Fruit fly (Drosophila melanogaster) whole organism, adult: ENCODE measurements around the gene Pdhb.

Source experiments
- CG14711 ChIP-seq: fragments of 200-800 bp; sonication (Bioruptor generic); optimal IDR thresholded peaks from 2 replicates; lab custom pipeline; 2018; ENCODE audit warnings: missing biosample characterization, mild to moderate bottlenecking, missing genetic modification characterization, moderate library complexity
- Crg-1 ChIP-seq: fragments of 200-800 bp; sonication (Bioruptor generic); optimal IDR thresholded peaks from 2 replicates; lab custom pipeline; 2016; ENCODE audit warnings: missing biosample characterization, missing genetic modification characterization
- Hr96 ChIP-seq: fragments of 200-800 bp; sonication (Bioruptor generic); optimal IDR thresholded peaks from 2 replicates; lab custom pipeline; 2016; ENCODE audit warnings: missing biosample characterization, missing genetic modification characterization
- kay ChIP-seq: fragments of 200-800 bp; sonication (Bioruptor generic); peaks from one replicate; lab custom pipeline; 2016; ENCODE audit warnings: missing biosample characterization, missing genetic modification characterization, borderline replicate concordance
- pad ChIP-seq: fragments of 200-800 bp; sonication (Bioruptor generic); optimal IDR thresholded peaks from 3 replicates; lab custom pipeline; 2017; ENCODE audit warnings: missing biosample characterization, missing genetic modification characterization, mild to moderate bottlenecking, moderate library complexity, missing genetic modification reagents
- tj ChIP-seq: fragments of 200-800 bp; sonication (Bioruptor generic); optimal IDR thresholded peaks from 3 replicates; lab custom pipeline; 2017; ENCODE audit warnings: missing biosample characterization, mild to moderate bottlenecking, missing genetic modification characterization, moderate library complexity
- toe ChIP-seq: fragments of 200-800 bp; sonication (Bioruptor generic); optimal IDR thresholded peaks from 2 replicates; lab custom pipeline; 2016; ENCODE audit warnings: missing biosample characterization, missing genetic modification characterization

- TF ChIP-seq tj (GFP tag; lab: Kevin White, UChicago) (peak; percentile 63), pad (peak; percentile 56), Crg-1 (GFP tag; lab: Kevin White, UChicago) (peak; percentile 59), Hr96 (GFP tag; lab: Kevin White, UChicago) (peak; percentile 41), toe (GFP tag; lab: Kevin White, UChicago) (no peak), kay (GFP tag; lab: Kevin White, UChicago) (no peak), CG14711 (peak; percentile 74)
These were observed at the start of gene Pdhb, which contains the start of gene alpha-Man-Ib for dm6 chr3R:29112398-29113150.
